Fruit fly (Drosophila melanogaster): ENCODE results near the gene CG34175.

- TF ChIP-seq Nf-YA (GFP tag; IDR thresholded peaks at IDR 0.05) (peak; percentile 38; the same call in 1 of the 2 replicates), Ada2b (GFP tag; IDR thresholded peaks at IDR 0.05) (peak; percentile 73), sens-2 (GFP tag; IDR thresholded peaks at IDR 0.05) (no peak), CG7745 (tag; optimal IDR thresholded peaks at IDR 0.05) (no peak), twi (tag; optimal IDR thresholded peaks at IDR 0.05) (no peak), CG7556 (GFP tag; optimal IDR thresholded peaks at IDR 0.05) (no peak), kah (GFP tag; optimal IDR thresholded peaks at IDR 0.05) (no peak), CG2712 (tag; optimal IDR thresholded peaks at IDR 0.05) (peak; percentile 36), kni (GFP tag; optimal IDR thresholded peaks at IDR 0.05) (no peak), E2f1 (GFP tag; IDR thresholded peaks at IDR 0.05) (peak; percentile 45; the same call in 1 of the 2 replicates)
Measured at dm6 chr2L:3444789-3445188, 47.0 kb downstream of the CG34175 start.
